Worm (Caenorhabditis elegans): ENCODE results near the gene nfyc-1.

The nfyc-1 gene

ce11 chrII:43640-44039 lies at the start of gene nfyc-1:
nfyc-1 (plus strand) TSS chrII:43907.
- TF ChIP-seq F13C5.2 (tag; optimal IDR thresholded peaks at IDR 0.05), result peak; percentile 54
- TF ChIP-seq sea-1 (GFP tag; conservative IDR thresholded peaks at IDR 0.05), result no peak
- TF ChIP-seq flt-1 (GFP tag; IDR thresholded peaks at IDR 0.05), result no peak

ce11 chrII:586-985 lies 43.1 kb upstream of the nfyc-1 start:
- TF ChIP-seq ceh-13 (GFP tag; optimal IDR thresholded peaks at IDR 0.05) (peak; percentile 19), hnd-1 (tag; optimal IDR thresholded peaks at IDR 0.05) (no peak), tbx-37 (GFP tag; conservative IDR thresholded peaks at IDR 0.05) (no peak), sea-1 (GFP tag; conservative IDR thresholded peaks at IDR 0.05) (no peak)

ce11 chrII:1334-1898 lies 42.3 kb upstream of the nfyc-1 start, which contains the start of gene 2L52.1:
2L52.1 (plus strand) TSS chrII:1848.
- TF ChIP-seq ceh-36 (tag; optimal IDR thresholded peaks at IDR 0.05) (no peak), ceh-13 (GFP tag; optimal IDR thresholded peaks at IDR 0.05) (no peak), tra-4 (tag; optimal IDR thresholded peaks at IDR 0.05) (no peak), ama-1 (optimal IDR thresholded peaks at IDR 0.05) (no peak), scrt-1 (GFP tag; IDR thresholded peaks at IDR 0.05) (no peak), B0310.2 (tag; optimal IDR thresholded peaks at IDR 0.05) (no peak), ets-7 (tag; optimal IDR thresholded peaks at IDR 0.05) (no peak), aly-1 (tag; optimal IDR thresholded peaks at IDR 0.05) (no peak), F13C5.2 (tag; optimal IDR thresholded peaks at IDR 0.05) (no peak), hmbx-1 (tag; optimal IDR thresholded peaks at IDR 0.05) (no peak), tbx-11 (GFP tag; IDR thresholded peaks at IDR 0.05) (no peak), pes-1 (GFP tag; IDR thresholded peaks at IDR 0.05) (no peak), hmg-4 (GFP tag; optimal IDR thresholded peaks at IDR 0.05) (no peak), tbx-37 (GFP tag; conservative IDR thresholded peaks at IDR 0.05) (no peak)

- TF ChIP-seq ceh-13 (GFP tag; optimal IDR thresholded peaks at IDR 0.05), result no peak
- no peak for TF ChIP-seq F13C5.2 (tag; optimal IDR thresholded peaks at IDR 0.05)
- no peak for TF ChIP-seq ceh-36 (tag; optimal IDR thresholded peaks at IDR 0.05)
- TF ChIP-seq scrt-1 (GFP tag; IDR thresholded peaks at IDR 0.05), result no peak
- no peak for TF ChIP-seq hmbx-1 (tag; optimal IDR thresholded peaks at IDR 0.05)
- no peak for TF ChIP-seq flt-1 (GFP tag; IDR thresholded peaks at IDR 0.05)
- no peak for TF ChIP-seq tbx-11 (GFP tag; IDR thresholded peaks at IDR 0.05)
- TF ChIP-seq sea-1 (GFP tag; conservative IDR thresholded peaks at IDR 0.05), result no peak
- TF ChIP-seq tbx-37 (GFP tag; conservative IDR thresholded peaks at IDR 0.05), result no peak
- TF ChIP-seq pes-1 (GFP tag; IDR thresholded peaks at IDR 0.05), result no peak
- no peak for TF ChIP-seq aly-1 (tag; optimal IDR thresholded peaks at IDR 0.05)
- no peak for TF ChIP-seq hnd-1 (tag; optimal IDR thresholded peaks at IDR 0.05)
- TF ChIP-seq tra-4 (tag; optimal IDR thresholded peaks at IDR 0.05), result no peak
- TF ChIP-seq B0310.2 (tag; optimal IDR thresholded peaks at IDR 0.05), result no peak
- TF ChIP-seq ama-1 (optimal IDR thresholded peaks at IDR 0.05), result no peak
- TF ChIP-seq ets-7 (tag; optimal IDR thresholded peaks at IDR 0.05), result no peak
- no peak for TF ChIP-seq hmg-4 (GFP tag; optimal IDR thresholded peaks at IDR 0.05)
These were observed 38.9 kb upstream of the nfyc-1 start for ce11 chrII:4793-5192.

- no peak for TF ChIP-seq ceh-36 (tag; optimal IDR thresholded peaks at IDR 0.05)
- TF ChIP-seq ets-7 (tag; optimal IDR thresholded peaks at IDR 0.05), result no peak
- TF ChIP-seq sea-1 (GFP tag; conservative IDR thresholded peaks at IDR 0.05), result no peak
- TF ChIP-seq tra-4 (tag; optimal IDR thresholded peaks at IDR 0.05), result no peak
- no peak for TF ChIP-seq tbx-11 (GFP tag; IDR thresholded peaks at IDR 0.05)
- TF ChIP-seq hnd-1 (tag; optimal IDR thresholded peaks at IDR 0.05), result no peak
- TF ChIP-seq ama-1 (optimal IDR thresholded peaks at IDR 0.05), result no peak
- no peak for TF ChIP-seq hmbx-1 (tag; optimal IDR thresholded peaks at IDR 0.05)
- no peak for TF ChIP-seq B0310.2 (tag; optimal IDR thresholded peaks at IDR 0.05)
- no peak for TF ChIP-seq F13C5.2 (tag; optimal IDR thresholded peaks at IDR 0.05)
- TF ChIP-seq aly-1 (tag; optimal IDR thresholded peaks at IDR 0.05), result no peak
- no peak for TF ChIP-seq pes-1 (GFP tag; IDR thresholded peaks at IDR 0.05)
- TF ChIP-seq hmg-4 (GFP tag; optimal IDR thresholded peaks at IDR 0.05), result no peak
- no peak for TF ChIP-seq flt-1 (GFP tag; IDR thresholded peaks at IDR 0.05)
These were observed 37.4 kb upstream of the nfyc-1 start, which contains the start of gene osta-1 for ce11 chrII:6349-6748. osta-1 (plus strand) TSS chrII:6657.

ce11 chrII:8212-8611 lies 35.5 kb upstream of the nfyc-1 start:
- TF ChIP-seq B0310.2 (tag; optimal IDR thresholded peaks at IDR 0.05), result no peak
- TF ChIP-seq scrt-1 (GFP tag; IDR thresholded peaks at IDR 0.05), result no peak
- no peak for TF ChIP-seq ama-1 (optimal IDR thresholded peaks at IDR 0.05)
- no peak for TF ChIP-seq aly-1 (tag; optimal IDR thresholded peaks at IDR 0.05)
- no peak for TF ChIP-seq sea-1 (GFP tag; conservative IDR thresholded peaks at IDR 0.05)
- no peak for TF ChIP-seq hmg-4 (GFP tag; optimal IDR thresholded peaks at IDR 0.05)
- no peak for TF ChIP-seq hnd-1 (tag; optimal IDR thresholded peaks at IDR 0.05)
- TF ChIP-seq flt-1 (GFP tag; IDR thresholded peaks at IDR 0.05), result no peak
- no peak for TF ChIP-seq tbx-37 (GFP tag; conservative IDR thresholded peaks at IDR 0.05)
- TF ChIP-seq ceh-36 (tag; optimal IDR thresholded peaks at IDR 0.05), result no peak
- TF ChIP-seq pes-1 (GFP tag; IDR thresholded peaks at IDR 0.05), result no peak
- no peak for TF ChIP-seq ets-7 (tag; optimal IDR thresholded peaks at IDR 0.05)
- no peak for TF ChIP-seq F13C5.2 (tag; optimal IDR thresholded peaks at IDR 0.05)
- no peak for TF ChIP-seq hmbx-1 (tag; optimal IDR thresholded peaks at IDR 0.05)
- TF ChIP-seq ceh-13 (GFP tag; optimal IDR thresholded peaks at IDR 0.05), result no peak
- TF ChIP-seq tra-4 (tag; optimal IDR thresholded peaks at IDR 0.05), result no peak
- TF ChIP-seq tbx-11 (GFP tag; IDR thresholded peaks at IDR 0.05), result no peak

ce11 chrII:11783-12182 lies 31.9 kb upstream of the nfyc-1 start, which contains the start of gene best-4:
best-4 (minus strand) TSS chrII:11883.
- no peak for TF ChIP-seq pes-1 (GFP tag; IDR thresholded peaks at IDR 0.05)
- no peak for TF ChIP-seq ceh-36 (tag; optimal IDR thresholded peaks at IDR 0.05)
- no peak for TF ChIP-seq hnd-1 (tag; optimal IDR thresholded peaks at IDR 0.05)
- no peak for TF ChIP-seq B0310.2 (tag; optimal IDR thresholded peaks at IDR 0.05)
- TF ChIP-seq tbx-37 (GFP tag; conservative IDR thresholded peaks at IDR 0.05), result no peak
- no peak for TF ChIP-seq F13C5.2 (tag; optimal IDR thresholded peaks at IDR 0.05)
- no peak for TF ChIP-seq tbx-11 (GFP tag; IDR thresholded peaks at IDR 0.05)
- TF ChIP-seq flt-1 (GFP tag; IDR thresholded peaks at IDR 0.05), result no peak
- TF ChIP-seq hmbx-1 (tag; optimal IDR thresholded peaks at IDR 0.05), result no peak
- no peak for TF ChIP-seq hmg-4 (GFP tag; optimal IDR thresholded peaks at IDR 0.05)
- TF ChIP-seq ceh-13 (GFP tag; optimal IDR thresholded peaks at IDR 0.05), result no peak
- TF ChIP-seq sea-1 (GFP tag; conservative IDR thresholded peaks at IDR 0.05), result no peak
- no peak for TF ChIP-seq tra-4 (tag; optimal IDR thresholded peaks at IDR 0.05)
- no peak for TF ChIP-seq ets-7 (tag; optimal IDR thresholded peaks at IDR 0.05)
- no peak for TF ChIP-seq aly-1 (tag; optimal IDR thresholded peaks at IDR 0.05)
- TF ChIP-seq ama-1 (optimal IDR thresholded peaks at IDR 0.05), result no peak
- TF ChIP-seq scrt-1 (GFP tag; IDR thresholded peaks at IDR 0.05), result no peak
